Fruit fly (Drosophila melanogaster) whole organism, embryonic: ENCODE measurements around the gene CG10700.

ENCODE experiments used
- Bgb ChIP-seq: fragments of 200-800 bp; sonication (Bioruptor generic); IDR thresholded peaks from 2 replicates; pipeline ENCODE4 v1.3.6; 2022; ENCODE audit warnings: missing biosample characterization, missing genetic modification characterization; ENCODE audit not compliant: partially characterized antibody
- BtbVII ChIP-seq: fragments of 200-800 bp; sonication (Bioruptor generic); optimal IDR thresholded peaks from 3 replicates; lab custom pipeline; 2017; ENCODE audit warnings: missing biosample characterization, mild to moderate bottlenecking, missing genetic modification characterization
- CG12155 ChIP-seq: fragments of 200-800 bp; sonication (Bioruptor generic); optimal IDR thresholded peaks from 3 replicates; lab custom pipeline; 2016; ENCODE audit warnings: missing biosample characterization, missing genetic modification characterization
- CG12744 ChIP-seq: fragments of 200-800 bp; sonication (Bioruptor generic); optimal IDR thresholded peaks from 2 replicates; lab custom pipeline; 2016; ENCODE audit warnings: missing biosample characterization, missing genetic modification characterization
- CG13287 ChIP-seq: fragments of 200-800 bp; sonication (Bioruptor generic); IDR thresholded peaks from 2 replicates; pipeline ENCODE4 v1.3.6; 2022; ENCODE audit warnings: missing biosample characterization, missing genetic modification characterization; ENCODE audit not compliant: partially characterized antibody
- CG13424 ChIP-seq: fragments of 200-800 bp; sonication (Bioruptor generic); optimal IDR thresholded peaks from 2 replicates; lab custom pipeline; 2019; ENCODE audit warnings: missing biosample characterization, mild to moderate bottlenecking, missing genetic modification characterization, moderate library complexity
- CG13894 ChIP-seq: fragments of 200-800 bp; sonication (Bioruptor generic); optimal IDR thresholded peaks from 3 replicates; lab custom pipeline; 2018; ENCODE audit warnings: missing biosample characterization, mild to moderate bottlenecking, missing genetic modification characterization, moderate library complexity
- CG17802 ChIP-seq: fragments of 200-800 bp; sonication (Bioruptor generic); optimal IDR thresholded peaks from 2 replicates; lab custom pipeline; 2018; ENCODE audit warnings: missing biosample characterization, mild to moderate bottlenecking, missing genetic modification characterization, moderate library complexity
- CG18619 ChIP-seq: fragments of 200-800 bp; sonication (Bioruptor generic); optimal IDR thresholded peaks from 3 replicates; lab custom pipeline; 2017; ENCODE audit warnings: missing biosample characterization, mild to moderate bottlenecking, missing genetic modification characterization
- CG2199 ChIP-seq: fragments of 200-800 bp; sonication (Bioruptor generic); IDR thresholded peaks from 3 replicates; pipeline ENCODE4 v1.3.6; 2022; ENCODE audit warnings: missing biosample characterization, missing genetic modification characterization
- CG3847 ChIP-seq: fragments of 200-800 bp; sonication (Bioruptor generic); IDR thresholded peaks from 2 replicates; pipeline ENCODE4 v1.3.6; 2022; ENCODE audit warnings: missing biosample characterization, missing genetic modification characterization
- CG4360 ChIP-seq: fragments of 200-800 bp; sonication (Bioruptor generic); IDR thresholded peaks from 2 replicates; pipeline ENCODE4 v1.3.6; 2022; ENCODE audit warnings: missing biosample characterization, missing genetic modification characterization
- CG6175 ChIP-seq: fragments of 200-800 bp; sonication (Bioruptor generic); IDR thresholded peaks from 3 replicates; pipeline ENCODE4 v1.3.6; 2022; ENCODE audit warnings: missing biosample characterization, missing genetic modification characterization
- CG6654 ChIP-seq: fragments of 200-800 bp; sonication (Bioruptor generic); optimal IDR thresholded peaks from 2 replicates; lab custom pipeline; 2017; ENCODE audit warnings: missing biosample characterization, mild to moderate bottlenecking, missing genetic modification characterization
- CG6791 ChIP-seq: fragments of 200-800 bp; sonication (Bioruptor generic); IDR thresholded peaks from 3 replicates; pipeline ENCODE4 v1.3.6; 2022; ENCODE audit warnings: missing biosample characterization, missing genetic modification characterization; ENCODE audit not compliant: partially characterized antibody
- CG6854 ChIP-seq: fragments of 200-800 bp; sonication (Bioruptor generic); optimal IDR thresholded peaks from 3 replicates; lab custom pipeline; 2017; ENCODE audit warnings: missing biosample characterization, mild to moderate bottlenecking, missing genetic modification characterization
- CG8290 ChIP-seq, 3 experiments: fragments of 200-800 bp; sonication (Bioruptor generic); optimal IDR thresholded peaks; 2 replicates each; lab custom pipeline; 2016 to 2019; ENCODE audit warnings: missing biosample characterization in 3 of 3, missing genetic modification characterization in 3 of 3, mild to moderate bottlenecking in 2 of 3, moderate library complexity in 1 of 3
- CG8924 ChIP-seq: fragments of 200-800 bp; optimal IDR thresholded peaks from 3 replicates; lab custom pipeline; 2019; ENCODE audit warnings: missing biosample characterization, mild to moderate bottlenecking, missing genetic modification characterization, moderate library complexity
- Dek ChIP-seq: fragments of 200-800 bp; sonication (Bioruptor generic); optimal IDR thresholded peaks from 3 replicates; lab custom pipeline; 2019; ENCODE audit warnings: missing biosample characterization, mild to moderate bottlenecking, missing genetic modification characterization, moderate library complexity
- Dp ChIP-seq: fragments of 200-800 bp; sonication (Bioruptor generic); optimal IDR thresholded peaks from 2 replicates; lab custom pipeline; 2018; ENCODE audit warnings: missing biosample characterization, mild to moderate bottlenecking, missing genetic modification characterization, moderate library complexity
- Ets65A ChIP-seq: fragments of 200-800 bp; sonication (Bioruptor generic); peaks from one replicate; lab custom pipeline; 2016; ENCODE audit warnings: missing biosample characterization, missing genetic modification characterization
- Fer1 ChIP-seq: fragments of 200-800 bp; sonication (Bioruptor generic); optimal IDR thresholded peaks from 2 replicates; lab custom pipeline; 2017; ENCODE audit warnings: missing biosample characterization, mild to moderate bottlenecking, missing genetic modification characterization
- HLH3B ChIP-seq: fragments of 200-800 bp; sonication (Bioruptor generic); IDR thresholded peaks from 2 replicates; pipeline ENCODE4 v1.3.6; 2022; ENCODE audit warnings: missing biosample characterization, missing genetic modification characterization
- NC2β ChIP-seq: fragments of 200-800 bp; sonication (Bioruptor generic); optimal IDR thresholded peaks from 2 replicates; lab custom pipeline; 2016; ENCODE audit warnings: missing biosample characterization, missing genetic modification characterization
- Nf-YA ChIP-seq: fragments of 200-800 bp; sonication (Bioruptor generic); IDR thresholded peaks from 2 replicates; pipeline ENCODE4 v1.3.6; 2022; ENCODE audit warnings: missing biosample characterization, missing genetic modification characterization
- Nf-YB ChIP-seq: fragments of 200-800 bp; sonication (Bioruptor generic); optimal IDR thresholded peaks from 3 replicates; lab custom pipeline; 2019; ENCODE audit warnings: missing biosample characterization, mild to moderate bottlenecking, missing genetic modification characterization, moderate library complexity
- Nf-YC ChIP-seq: fragments of 200-800 bp; optimal IDR thresholded peaks from 3 replicates; lab custom pipeline; 2019; ENCODE audit warnings: missing biosample characterization, mild to moderate bottlenecking, missing genetic modification characterization, moderate library complexity
- NfI ChIP-seq: fragments of 200-800 bp; sonication (Bioruptor generic); optimal IDR thresholded peaks from 3 replicates; lab custom pipeline; 2018; ENCODE audit warnings: missing biosample characterization, mild to moderate bottlenecking, missing genetic modification characterization, moderate library complexity
- Oaz ChIP-seq: fragments of 200-800 bp; sonication (Bioruptor generic); IDR thresholded peaks from 2 replicates; pipeline ENCODE4 v1.3.6; 2022; ENCODE audit warnings: missing biosample characterization, missing genetic modification characterization
- Poxn ChIP-seq: fragments of 200-800 bp; sonication (Bioruptor generic); IDR thresholded peaks from 2 replicates; pipeline ENCODE4 v1.3.6; 2022; ENCODE audit warnings: missing biosample characterization, missing genetic modification characterization
- Scr ChIP-seq: fragments of 200-800 bp; sonication (Bioruptor generic); IDR thresholded peaks from 2 replicates; pipeline ENCODE4 v1.3.6; 2022; ENCODE audit warnings: missing biosample characterization, missing genetic modification characterization; ENCODE audit not compliant: partially characterized antibody
- aop ChIP-seq: fragments of 200-800 bp; sonication (Bioruptor generic); IDR thresholded peaks from 2 replicates; pipeline ENCODE4 v1.3.6; 2022; ENCODE audit warnings: missing biosample characterization, missing genetic modification characterization
- az2 ChIP-seq: fragments of 200-800 bp; sonication (Bioruptor generic); optimal IDR thresholded peaks from 3 replicates; lab custom pipeline; 2016; ENCODE audit warnings: missing biosample characterization, missing genetic modification characterization
- chinmo ChIP-seq: fragments of 200-800 bp; sonication (Bioruptor generic); IDR thresholded peaks from 4 replicates; pipeline ENCODE4 v1.3.6; 2022; ENCODE audit warnings: missing biosample characterization, missing genetic modification characterization; ENCODE audit not compliant: partially characterized antibody
- crol ChIP-seq: fragments of 200-800 bp; sonication (Bioruptor generic); IDR thresholded peaks from 2 replicates; pipeline ENCODE4 v1.3.6; 2022; ENCODE audit warnings: missing biosample characterization, missing genetic modification characterization
- exex ChIP-seq: fragments of 200-800 bp; sonication (Bioruptor generic); optimal IDR thresholded peaks from 4 replicates; lab custom pipeline; 2018; ENCODE audit warnings: missing biosample characterization, mild to moderate bottlenecking, missing genetic modification characterization, moderate library complexity
- ftz-f1 ChIP-seq: fragments of 200-800 bp; sonication (Bioruptor generic); optimal IDR thresholded peaks from 2 replicates; lab custom pipeline; 2016; ENCODE audit warnings: missing biosample characterization, missing genetic modification characterization
- grn ChIP-seq: fragments of 200-800 bp; sonication (Bioruptor generic); optimal IDR thresholded peaks from 3 replicates; lab custom pipeline; 2017; ENCODE audit warnings: missing biosample characterization, missing genetic modification characterization
- h ChIP-seq: fragments of >200 bp; optimal IDR thresholded peaks from 2 replicates; lab custom pipeline; 2017
- jigr1 ChIP-seq: fragments of 200-800 bp; sonication (Bioruptor generic); IDR thresholded peaks from 3 replicates; pipeline ENCODE4 v1.3.6; 2022; ENCODE audit warnings: missing biosample characterization, missing genetic modification characterization
- jumu ChIP-seq: fragments of 200-800 bp; sonication (Bioruptor generic); optimal IDR thresholded peaks from 3 replicates; lab custom pipeline; 2016; ENCODE audit warnings: missing biosample characterization, missing genetic modification characterization
- onecut ChIP-seq: fragments of 200-800 bp; sonication (Bioruptor generic); IDR thresholded peaks from 2 replicates; pipeline ENCODE4 v1.3.6; 2022; ENCODE audit warnings: missing biosample characterization, missing genetic modification characterization
- sd ChIP-seq: fragments of 200-800 bp; sonication (Bioruptor generic); optimal IDR thresholded peaks from 3 replicates; lab custom pipeline; 2018; ENCODE audit warnings: missing biosample characterization, mild to moderate bottlenecking, missing genetic modification characterization, moderate library complexity
- stc ChIP-seq: fragments of 200-800 bp; sonication (Bioruptor generic); IDR thresholded peaks from 2 replicates; pipeline ENCODE4 v1.3.6; 2022; ENCODE audit warnings: missing biosample characterization, missing genetic modification characterization
- sug ChIP-seq: fragments of 200-800 bp; optimal IDR thresholded peaks from 2 replicates; lab custom pipeline; 2019; ENCODE audit warnings: missing biosample characterization, mild to moderate bottlenecking, missing genetic modification characterization, moderate library complexity
- trem ChIP-seq: fragments of 200-800 bp; optimal IDR thresholded peaks from 3 replicates; lab custom pipeline; 2019; ENCODE audit warnings: missing biosample characterization, mild to moderate bottlenecking, missing genetic modification characterization, moderate library complexity
- vvl ChIP-seq: fragments of 200-800 bp; sonication (Bioruptor generic); IDR thresholded peaks from 2 replicates; pipeline ENCODE4 v1.3.6; 2022; ENCODE audit warnings: missing biosample characterization, missing genetic modification characterization
- zen2 ChIP-seq: fragments of 200-800 bp; sonication (Bioruptor generic); IDR thresholded peaks from 3 replicates; pipeline ENCODE4 v1.3.6; 2022; ENCODE audit warnings: missing biosample characterization, missing genetic modification characterization; ENCODE audit not compliant: partially characterized antibody

The CG10700 gene

dm6 chr2L:19109625-19110204, 30.9 kb upstream of the CG10700 start, which contains the start of gene amd (continued):
- TF ChIP-seq CG6175 (GFP tag; lab: Robert Waterston, UW) = no peak
- TF ChIP-seq stc = no peak
- TF ChIP-seq CG6654 (GFP tag; lab: Kevin White, UChicago) = no peak
- no peak for TF ChIP-seq Nf-YC (tag; lab: Kevin White, UChicago)
- no peak for TF ChIP-seq h (lab: Kevin White, UChicago)
- no peak for TF ChIP-seq HLH3B (GFP tag; lab: Robert Waterston, UW)
- no peak for TF ChIP-seq CG12744
- TF ChIP-seq grn (GFP tag; lab: Kevin White, UChicago) = peak; percentile 49
- no peak for TF ChIP-seq CG8290 (GFP tag; optimal IDR thresholded peaks at IDR 0.05; lab: Kevin White, UChicago)
- no peak for TF ChIP-seq CG8290 (tag; optimal IDR thresholded peaks at IDR 0.05; lab: Kevin White, UChicago)
- no peak for TF ChIP-seq Nf-YA (GFP tag; lab: Robert Waterston, UW)
- TF ChIP-seq Ets65A (GFP tag; lab: Kevin White, UChicago) = no peak
- TF ChIP-seq CG8924 (tag; lab: Kevin White, UChicago) = no peak
- TF ChIP-seq CG4360 (GFP tag; lab: Robert Waterston, UW) = no peak
- peak; percentile 29 for TF ChIP-seq sd
- no peak for TF ChIP-seq Dp (GFP tag; lab: Kevin White, UChicago)
- TF ChIP-seq NfI = no peak
- TF ChIP-seq CG13287 (GFP tag; lab: Robert Waterston, UW) = no peak
- no peak for TF ChIP-seq az2 (GFP tag; lab: Kevin White, UChicago)
- TF ChIP-seq Scr (GFP tag; lab: Robert Waterston, UW) = no peak
- TF ChIP-seq, all 482 proteins: peak for 8

DNA sequence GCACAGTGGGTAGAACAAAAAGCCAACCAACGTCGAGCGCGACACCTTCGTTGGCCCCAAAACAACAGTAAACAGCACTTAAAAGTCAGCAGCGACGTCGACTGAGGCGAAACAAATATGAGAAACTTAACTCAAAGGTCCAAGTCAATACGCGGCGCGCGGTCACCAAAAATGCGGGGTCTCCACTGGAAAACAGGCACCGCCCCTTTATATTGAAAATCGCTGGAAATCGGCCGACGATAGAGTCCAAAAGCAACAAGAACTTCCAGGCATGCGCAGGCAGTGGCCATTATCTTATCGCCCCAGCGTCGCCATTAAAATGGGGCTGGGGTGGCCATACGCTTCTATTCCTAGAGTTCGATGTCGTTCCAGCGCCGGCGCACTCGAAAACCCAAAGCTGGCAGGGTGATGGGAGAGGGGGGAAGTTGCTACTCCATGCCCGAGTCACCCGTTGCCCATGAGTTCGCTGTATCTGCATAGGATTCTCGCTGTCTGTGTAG, 29.6 kb upstream of the CG10700 start, which contains the start of gene Lim3:
Gene Lim3, minus strand, starts transcription at position 51 of the 500 bp plus-strand sequence.
- TF ChIP-seq CG12155 (GFP tag; lab: Kevin White, UChicago) = no peak
- TF ChIP-seq Nf-YC (tag; lab: Kevin White, UChicago) = peak; percentile 92
- no peak for TF ChIP-seq CG13424 (tag; lab: Kevin White, UChicago)
- peak; percentile 84 for TF ChIP-seq Nf-YB (GFP tag; lab: Kevin White, UChicago)
- peak; percentile 95 for TF ChIP-seq crol (GFP tag; lab: Robert Waterston, UW)
- no peak for TF ChIP-seq vvl (GFP tag; lab: Robert Waterston, UW)
- no peak for TF ChIP-seq CG6854 (GFP tag; lab: Kevin White, UChicago)
- no peak for TF ChIP-seq aop (GFP tag; lab: Robert Waterston, UW)
- TF ChIP-seq CG18619 (GFP tag; lab: Kevin White, UChicago) = no peak
- TF ChIP-seq jigr1 = no peak
- TF ChIP-seq CG6791 = 0 out of 3 replicates have a peak, but pooled peaks have one; percentile 5
- no peak for TF ChIP-seq trem (tag; lab: Kevin White, UChicago)
- no peak for TF ChIP-seq NC2β (GFP tag; lab: Kevin White, UChicago)
- TF ChIP-seq grn (GFP tag; lab: Kevin White, UChicago) = peak; percentile 12
- TF ChIP-seq onecut (GFP tag; lab: Robert Waterston, UW) = peak; percentile 11; the same call in 1 of the 2 replicates
- TF ChIP-seq BtbVII (GFP tag; lab: Kevin White, UChicago) = no peak
- peak; percentile 3 for TF ChIP-seq ftz-f1 (GFP tag; lab: Kevin White, UChicago)
- TF ChIP-seq jumu (GFP tag; lab: Kevin White, UChicago) = no peak
- peak; percentile 25; the same call in 1 of the 2 replicates for TF ChIP-seq Bgb (GFP tag; lab: Robert Waterston, UW)
- peak; percentile 66 for TF ChIP-seq CG13894 (tag; lab: Kevin White, UChicago)
- 0 out of 3 replicates have a peak, but pooled peaks have one; percentile 41 for TF ChIP-seq CG2199 (GFP tag; lab: Robert Waterston, UW)
- TF ChIP-seq Dek (tag; lab: Kevin White, UChicago) = no peak
- TF ChIP-seq exex = peak; percentile 26
- TF ChIP-seq CG17802 (tag; lab: Kevin White, UChicago) = no peak
- TF ChIP-seq chinmo (GFP tag; lab: Robert Waterston, UW) = 0 out of 4 replicates have a peak, but pooled peaks have one; percentile 66
- no peak for TF ChIP-seq CG3847
- no peak for TF ChIP-seq Fer1 (GFP tag; lab: Kevin White, UChicago)
- TF ChIP-seq sd = peak; percentile 82
- TF ChIP-seq Poxn = no peak
- peak; percentile 32; the same call in 1 of the 3 replicates for TF ChIP-seq zen2 (GFP tag; lab: Robert Waterston, UW)
- TF ChIP-seq sug (tag; lab: Kevin White, UChicago) = peak; percentile 8
- no peak for TF ChIP-seq Oaz (GFP tag; lab: Robert Waterston, UW)
